Worm (Caenorhabditis elegans) whole organism, L4 larva: ENCODE results near the gene Y71H2B.8.

Experiments
- ces-1 ChIP-seq: fragments of 150-350 bp; sonication (generic microtip); optimal IDR thresholded peaks from 4 replicates; lab custom pipeline; 2014; ENCODE audit warnings: missing biosample characterization, missing genetic modification reagents, missing genetic modification characterization
- fkh-10 ChIP-seq: fragments of 150-350 bp; optimal IDR thresholded peaks from 2 replicates; lab custom pipeline; 2014; ENCODE audit warnings: missing biosample characterization, missing genetic modification reagents, missing genetic modification characterization
- lin-39 ChIP-seq: fragments of 150-350 bp; optimal IDR thresholded peaks from 2 replicates; lab custom pipeline; 2014; ENCODE audit warnings: missing biosample characterization, missing genetic modification reagents, missing genetic modification characterization
- madf-9 ChIP-seq: fragments of 200-800 bp; sonication (Bioruptor generic); conservative IDR thresholded peaks from 2 replicates; pipeline ENCODE4 v1.3.6; 2022; ENCODE audit warnings: missing genetic modification reagents, missing genetic modification characterization, missing compliant biosample characterization
- nhr-237 ChIP-seq: sonication (generic microtip); optimal IDR thresholded peaks from 2 replicates; lab custom pipeline; 2017; ENCODE audit warnings: missing biosample characterization, missing genetic modification characterization
- nhr-28 ChIP-seq: fragments of 150-350 bp; optimal IDR thresholded peaks from 2 replicates; lab custom pipeline; 2014; ENCODE audit warnings: missing biosample characterization, missing genetic modification characterization
- pha-4 ChIP-seq, 2 experiments: fragments of 150-350 bp in 1 of 2; fragments of 200-800 bp in 1 of 2; sonication (Bioruptor generic) in 1 of 2; IDR thresholded peaks in 1 of 2; optimal IDR thresholded peaks in 1 of 2; 2 replicates each; pipeline versions ENCODE4 v1.3.6 to Lab custom; 2014 to 2022; ENCODE audit warnings: missing genetic modification characterization in 2 of 2, missing genetic modification reagents in 2 of 2, missing biosample characterization in 1 of 2, missing compliant biosample characterization in 1 of 2
- pqm-1 ChIP-seq: sonication (generic microtip); optimal IDR thresholded peaks from 2 replicates; lab custom pipeline; 2017; ENCODE audit warnings: missing biosample characterization, missing genetic modification characterization
- unc-62 ChIP-seq, 3 experiments: fragments of 150-350 bp in 1 of 3; sonication (generic microtip); optimal IDR thresholded peaks in 2 of 3; peaks in 1 of 3; 1 replicate in 1 of 3; 2 replicates in 2 of 3; lab custom pipeline; 2014 to 2017; ENCODE audit warnings: missing biosample characterization in 3 of 3, missing genetic modification characterization in 3 of 3, missing genetic modification reagents in 3 of 3, missing genotype in 1 of 3
- zag-1 ChIP-seq: fragments of 150-350 bp; optimal IDR thresholded peaks from 2 replicates; lab custom pipeline; 2014; ENCODE audit warnings: missing biosample characterization, missing genetic modification characterization

DNA sequence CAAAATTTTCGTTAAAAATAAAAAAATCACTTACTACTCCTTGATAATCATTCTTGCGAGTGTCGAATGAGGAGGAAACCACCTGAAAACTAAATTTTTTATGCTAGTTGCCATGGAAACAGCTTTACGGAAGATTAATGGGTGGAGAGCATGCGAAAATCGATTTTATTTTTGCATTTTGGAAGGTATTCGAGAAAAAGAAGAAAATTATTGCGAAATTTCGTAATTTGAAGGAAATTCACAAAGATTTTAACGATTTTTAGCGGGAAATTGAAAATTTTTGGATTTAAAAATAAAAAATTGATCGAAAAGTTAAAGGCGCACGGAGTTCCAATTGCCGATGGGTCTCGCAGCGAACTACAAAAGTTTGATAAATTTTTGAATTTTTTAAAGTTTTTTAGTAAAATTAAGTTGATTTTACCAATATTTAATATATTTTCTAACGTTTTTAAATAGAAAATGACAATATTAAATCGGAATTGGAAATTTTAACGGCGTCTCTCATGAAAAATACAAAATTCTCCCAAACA lies 3.4 kb upstream of the Y71H2B.8 start, which contains the start of gene Y54F10AR.1:
- TF ChIP-seq pha-4 (GFP tag; IDR thresholded peaks at IDR 0.05; lab: Robert Waterston, UW) (no peak), pha-4 (tag; optimal IDR thresholded peaks at IDR 0.05; lab: Kevin White, UChicago) (no peak), pqm-1 (no peak), lin-39 (tag; lab: Kevin White, UChicago) (no peak), unc-62 (GFP tag; optimal IDR thresholded peaks at IDR 0.05 in 1 of 2; lab: Kevin White, UChicago) (no peak), unc-62 (tag; optimal IDR thresholded peaks at IDR 0.05; lab: Kevin White, UChicago) (no peak), ces-1 (GFP tag; lab: Kevin White, UChicago) (no peak), madf-9 (GFP tag; lab: Robert Waterston, UW) (no peak), zag-1 (tag; lab: Kevin White, UChicago) (no peak), fkh-10 (GFP tag; lab: Kevin White, UChicago) (no peak), nhr-28 (tag; lab: Kevin White, UChicago) (no peak), nhr-237 (tag; lab: Kevin White, UChicago) (no peak)
